Fruit fly (Drosophila melanogaster) whole organism, embryonic: Measurements from ENCODE around the gene trr.

Source experiments
- ATbp ChIP-seq: fragments of 200-800 bp; sonication (Bioruptor generic); optimal IDR thresholded peaks from 2 replicates; lab custom pipeline; 2017; ENCODE audit warnings: missing biosample characterization, mild to moderate bottlenecking, missing genetic modification characterization, missing genetic modification reagents
- Blimp-1 ChIP-seq: fragments of 200-800 bp; sonication (Bioruptor generic); optimal IDR thresholded peaks from 3 replicates; lab custom pipeline; 2018; ENCODE audit warnings: missing biosample characterization, missing genetic modification characterization, mild to moderate bottlenecking, moderate library complexity, missing genetic modification reagents
- Bteb2 ChIP-seq: fragments of 200-800 bp; sonication (Bioruptor generic); optimal IDR thresholded peaks from 2 replicates; lab custom pipeline; 2016; ENCODE audit warnings: missing biosample characterization, missing genetic modification characterization
- CG11695 ChIP-seq: fragments of 200-800 bp; sonication (Bioruptor generic); IDR thresholded peaks from 3 replicates; pipeline ENCODE4 v1.3.6; 2022; ENCODE audit warnings: missing biosample characterization, missing genetic modification characterization
- CG1233 ChIP-seq: fragments of 200-800 bp; sonication (Bioruptor generic); optimal IDR thresholded peaks from 4 replicates; lab custom pipeline; 2018; ENCODE audit warnings: missing biosample characterization, mild to moderate bottlenecking, missing genetic modification characterization
- CG12659 ChIP-seq: fragments of 200-800 bp; sonication (Bioruptor generic); optimal IDR thresholded peaks from 3 replicates; lab custom pipeline; 2017; ENCODE audit warnings: mild to moderate bottlenecking, missing biosample characterization, missing genetic modification reagents, missing genetic modification characterization
- CG14050 ChIP-seq: fragments of 200-800 bp; sonication (Bioruptor generic); IDR thresholded peaks from 3 replicates; pipeline ENCODE4 v1.3.6; 2022; ENCODE audit warnings: missing biosample characterization, missing genetic modification characterization
- CG15011 ChIP-seq: fragments of 200-800 bp; sonication (Bioruptor generic); optimal IDR thresholded peaks from 3 replicates; lab custom pipeline; 2018; ENCODE audit warnings: missing biosample characterization, mild to moderate bottlenecking, missing genetic modification characterization
- CG16863 ChIP-seq: fragments of 200-800 bp; sonication (Bioruptor generic); optimal IDR thresholded peaks from 3 replicates; lab custom pipeline; 2016; ENCODE audit warnings: missing biosample characterization, missing genetic modification characterization
- CG30020 ChIP-seq: fragments of 200-800 bp; optimal IDR thresholded peaks from 2 replicates; lab custom pipeline; 2019; ENCODE audit warnings: missing biosample characterization, mild to moderate bottlenecking, missing genetic modification characterization, moderate library complexity
- CG31365 ChIP-seq: fragments of 200-800 bp; sonication (Bioruptor generic); optimal IDR thresholded peaks from 2 replicates; lab custom pipeline; 2018; ENCODE audit warnings: missing biosample characterization, mild to moderate bottlenecking, missing genetic modification characterization
- CG32532 ChIP-seq: fragments of 200-800 bp; sonication (Bioruptor generic); IDR thresholded peaks from 2 replicates; pipeline ENCODE4 v1.3.6; 2022; ENCODE audit warnings: missing biosample characterization, missing genetic modification characterization
- CG3281 ChIP-seq: fragments of 200-800 bp; sonication (Bioruptor generic); optimal IDR thresholded peaks from 3 replicates; lab custom pipeline; 2017; ENCODE audit warnings: missing biosample characterization, mild to moderate bottlenecking, missing genetic modification characterization
- CG7556 ChIP-seq: fragments of 200-800 bp; sonication (Bioruptor generic); optimal IDR thresholded peaks from 2 replicates; lab custom pipeline; 2017; ENCODE audit warnings: missing biosample characterization, mild to moderate bottlenecking, missing genetic modification characterization
- CG7928 ChIP-seq: fragments of 200-800 bp; sonication (Bioruptor generic); optimal IDR thresholded peaks from 2 replicates; lab custom pipeline; 2017; ENCODE audit warnings: missing biosample characterization, mild to moderate bottlenecking, missing genetic modification characterization
- CG8290 ChIP-seq, 3 experiments: fragments of 200-800 bp; sonication (Bioruptor generic); optimal IDR thresholded peaks; 2 replicates each; lab custom pipeline; 2016 to 2019; ENCODE audit warnings: missing biosample characterization in 3 of 3, missing genetic modification characterization in 3 of 3, mild to moderate bottlenecking in 2 of 3, moderate library complexity in 1 of 3
- Dek ChIP-seq: fragments of 200-800 bp; sonication (Bioruptor generic); optimal IDR thresholded peaks from 3 replicates; lab custom pipeline; 2019; ENCODE audit warnings: missing biosample characterization, mild to moderate bottlenecking, missing genetic modification characterization, moderate library complexity
- E2f2 ChIP-seq: fragments of 200-800 bp; sonication (Bioruptor generic); IDR thresholded peaks from 2 replicates; pipeline ENCODE4 v1.3.6; 2022; ENCODE audit warnings: missing biosample characterization, missing genetic modification characterization
- HHEX ChIP-seq: fragments of 200-800 bp; sonication (Bioruptor generic); optimal IDR thresholded peaks from 3 replicates; lab custom pipeline; 2017; ENCODE audit warnings: missing biosample characterization, mild to moderate bottlenecking, missing genetic modification characterization, missing genetic modification reagents
- Jarid2 ChIP-seq: fragments of 200-800 bp; sonication (Bioruptor generic); optimal IDR thresholded peaks from 3 replicates; lab custom pipeline; 2017; ENCODE audit warnings: mild to moderate bottlenecking, missing biosample characterization, missing genetic modification reagents, missing genetic modification characterization
- Lim3 ChIP-seq: fragments of 200-800 bp; sonication (Bioruptor generic); IDR thresholded peaks from 2 replicates; pipeline ENCODE4 v1.3.6; 2022; ENCODE audit warnings: missing biosample characterization, missing genetic modification characterization
- Med ChIP-seq: fragments of 200-800 bp; sonication (Bioruptor generic); peaks from one replicate; lab custom pipeline; 2016; ENCODE audit warnings: missing biosample characterization, missing genetic modification characterization, mild to moderate bottlenecking, inconsistent platforms, moderate library complexity
- Nf-YA ChIP-seq: fragments of 200-800 bp; sonication (Bioruptor generic); IDR thresholded peaks from 2 replicates; pipeline ENCODE4 v1.3.6; 2022; ENCODE audit warnings: missing biosample characterization, missing genetic modification characterization
- abd-A ChIP-seq: fragments of 200-800 bp; sonication (Bioruptor generic); optimal IDR thresholded peaks from 3 replicates; lab custom pipeline; 2019; ENCODE audit warnings: missing biosample characterization, mild to moderate bottlenecking, missing genetic modification characterization, moderate library complexity
- ap ChIP-seq: fragments of 200-800 bp; sonication (Bioruptor generic); IDR thresholded peaks from 2 replicates; pipeline ENCODE4 v1.3.6; 2022; ENCODE audit warnings: missing biosample characterization, missing genetic modification characterization
- ato ChIP-seq: fragments of 200-800 bp; sonication (Bioruptor generic); IDR thresholded peaks from 2 replicates; pipeline ENCODE4 v1.3.6; 2022; ENCODE audit warnings: missing biosample characterization, missing genetic modification characterization; ENCODE audit not compliant: partially characterized antibody
- bbx ChIP-seq: fragments of 200-800 bp; sonication (Bioruptor generic); IDR thresholded peaks from 2 replicates; pipeline ENCODE4 v1.3.6; 2022; ENCODE audit warnings: missing biosample characterization, missing genetic modification characterization; ENCODE audit not compliant: partially characterized antibody
- bcd ChIP-seq: fragments of 200-800 bp; sonication (Bioruptor generic); optimal IDR thresholded peaks from 2 replicates; lab custom pipeline; 2017; ENCODE audit warnings: missing biosample characterization, mild to moderate bottlenecking, missing genetic modification characterization
- br ChIP-seq: fragments of >200 bp; optimal IDR thresholded peaks from 2 replicates; lab custom pipeline; 2017
- chinmo ChIP-seq: fragments of 200-800 bp; sonication (Bioruptor generic); IDR thresholded peaks from 4 replicates; pipeline ENCODE4 v1.3.6; 2022; ENCODE audit warnings: missing biosample characterization, missing genetic modification characterization; ENCODE audit not compliant: partially characterized antibody
- dm ChIP-seq: fragments of 200-800 bp; sonication (Bioruptor generic); optimal IDR thresholded peaks from 3 replicates; lab custom pipeline; 2016; ENCODE audit warnings: missing biosample characterization, missing genetic modification characterization
- fd3F ChIP-seq: fragments of 200-800 bp; sonication (Bioruptor generic); optimal IDR thresholded peaks from 2 replicates; lab custom pipeline; 2018; ENCODE audit warnings: missing biosample characterization, mild to moderate bottlenecking, missing genetic modification characterization, moderate library complexity
- gem ChIP-seq: fragments of 200-800 bp; sonication (Bioruptor generic); optimal IDR thresholded peaks from 2 replicates; lab custom pipeline; 2019; ENCODE audit warnings: missing biosample characterization, mild to moderate bottlenecking, missing genetic modification characterization, moderate library complexity
- grau ChIP-seq: fragments of 200-800 bp; optimal IDR thresholded peaks from 3 replicates; lab custom pipeline; 2019; ENCODE audit warnings: missing biosample characterization, mild to moderate bottlenecking, missing genetic modification characterization, moderate library complexity
- ind ChIP-seq: fragments of 200-800 bp; sonication (Bioruptor generic); optimal IDR thresholded peaks from 3 replicates; lab custom pipeline; 2016; ENCODE audit warnings: missing biosample characterization, missing genetic modification characterization
- jing ChIP-seq: fragments of 200-800 bp; sonication (Bioruptor generic); optimal IDR thresholded peaks from 2 replicates; lab custom pipeline; 2018; ENCODE audit warnings: missing biosample characterization, mild to moderate bottlenecking, missing genetic modification characterization
- ken ChIP-seq: fragments of 200-800 bp; sonication (Bioruptor generic); IDR thresholded peaks from 3 replicates; pipeline ENCODE4 v1.3.6; 2022; ENCODE audit warnings: missing biosample characterization, missing genetic modification characterization
- klu ChIP-seq: fragments of 200-800 bp; sonication (Bioruptor generic); IDR thresholded peaks from 2 replicates; pipeline ENCODE4 v1.3.6; 2022; ENCODE audit warnings: missing biosample characterization, missing genetic modification characterization
- lola ChIP-seq, 3 experiments: fragments of >200 bp in 2 of 3; fragments of 200-800 bp in 1 of 3; sonication (Bioruptor generic) in 1 of 3; optimal IDR thresholded peaks; 2 replicates each; lab custom pipeline; 2017 to 2019; ENCODE audit warnings: missing biosample characterization in 3 of 3, missing genetic modification characterization in 3 of 3, mild to moderate bottlenecking in 1 of 3, moderate library complexity in 1 of 3
- mirr ChIP-seq: fragments of 200-800 bp; sonication (Bioruptor generic); optimal IDR thresholded peaks from 3 replicates; lab custom pipeline; 2018; ENCODE audit warnings: missing biosample characterization, mild to moderate bottlenecking, missing genetic modification characterization
- nmo ChIP-seq: fragments of 200-800 bp; sonication (Bioruptor generic); optimal IDR thresholded peaks from 2 replicates; lab custom pipeline; 2018; ENCODE audit warnings: missing biosample characterization, mild to moderate bottlenecking, missing genetic modification characterization, moderate library complexity
- pho ChIP-seq: fragments of 200-800 bp; sonication (Bioruptor generic); optimal IDR thresholded peaks from 2 replicates; lab custom pipeline; 2016; ENCODE audit warnings: missing biosample characterization, missing genetic modification characterization
- pnt ChIP-seq: fragments of 200-800 bp; sonication (Bioruptor generic); optimal IDR thresholded peaks from 3 replicates; lab custom pipeline; 2016; ENCODE audit warnings: missing biosample characterization, missing genetic modification characterization
- sima ChIP-seq: fragments of 200-800 bp; sonication (Bioruptor generic); optimal IDR thresholded peaks from 2 replicates; lab custom pipeline; 2016; ENCODE audit warnings: missing biosample characterization, missing genetic modification characterization
- trh ChIP-seq: fragments of 200-800 bp; sonication (Bioruptor generic); optimal IDR thresholded peaks from 2 replicates; lab custom pipeline; 2016; ENCODE audit warnings: missing biosample characterization, missing genetic modification characterization
- tup ChIP-seq: fragments of 200-800 bp; sonication (Bioruptor generic); optimal IDR thresholded peaks from 2 replicates; lab custom pipeline; 2016; ENCODE audit warnings: missing biosample characterization, mild to moderate bottlenecking, missing genetic modification characterization, moderate library complexity
- unc-4 ChIP-seq: fragments of 200-800 bp; sonication (Bioruptor generic); IDR thresholded peaks from 2 replicates; pipeline ENCODE4 v1.3.6; 2022; ENCODE audit warnings: missing biosample characterization, missing genetic modification characterization; ENCODE audit not compliant: partially characterized antibody
- unpg ChIP-seq: fragments of 200-800 bp; sonication (Bioruptor generic); optimal IDR thresholded peaks from 3 replicates; lab custom pipeline; 2018; ENCODE audit warnings: missing biosample characterization, mild to moderate bottlenecking, missing genetic modification characterization, moderate library complexity
- wek ChIP-seq: fragments of 200-800 bp; sonication (Bioruptor generic); optimal IDR thresholded peaks from 3 replicates; lab custom pipeline; 2018; ENCODE audit warnings: missing biosample characterization, mild to moderate bottlenecking, missing genetic modification characterization, moderate library complexity
- zf30C ChIP-seq: fragments of 200-800 bp; sonication (Bioruptor generic); optimal IDR thresholded peaks from 3 replicates; lab custom pipeline; 2018; ENCODE audit warnings: missing biosample characterization, mild to moderate bottlenecking, missing genetic modification characterization

trr gene

dm6 chrX:1858867-1859266 lies 30.9 kb downstream of the trr start, which contains the start of gene Lamtor5 (continued):
- TF ChIP-seq gem (tag; lab: Kevin White, UChicago) (peak; percentile 68), HHEX (GFP tag; lab: Kevin White, UChicago) (peak; percentile 42), wek (no peak), Blimp-1 (GFP tag; lab: Kevin White, UChicago) (peak; percentile 20), CG7928 (no peak), Dek (peak; percentile 34), lola (GFP tag; optimal IDR thresholded peaks at IDR 0.05; lab: Kevin White, UChicago) (peak in 1 of 3 experiments; percentile 21), CG32532 (GFP tag; lab: Robert Waterston, UW) (peak; percentile 72), E2f2 (GFP tag; lab: Robert Waterston, UW) (peak; percentile 25; the same call in 1 of the 2 replicates), mirr (GFP tag; lab: Kevin White, UChicago) (no peak), zf30C (GFP tag; lab: Kevin White, UChicago) (no peak), unc-4 (no peak), grau (tag; lab: Kevin White, UChicago) (peak; percentile 55), CG7556 (GFP tag; lab: Kevin White, UChicago) (peak; percentile 26), Med (GFP tag; lab: Kevin White, UChicago) (peak; percentile 92), dm (GFP tag; lab: Kevin White, UChicago) (no peak), CG8290 (GFP tag; optimal IDR thresholded peaks at IDR 0.05; lab: Kevin White, UChicago) (no peak), CG8290 (tag; optimal IDR thresholded peaks at IDR 0.05; lab: Kevin White, UChicago) (peak in 1 of 2 experiments; percentile 54), ATbp (GFP tag; lab: Kevin White, UChicago) (peak; percentile 3), ato (GFP tag; lab: Robert Waterston, UW) (no peak; the same call in 1 of the 2 replicates), CG3281 (GFP tag; lab: Kevin White, UChicago) (peak; percentile 37), CG11695 (GFP tag; lab: Robert Waterston, UW) (peak; percentile 38; the same call in 1 of the 3 replicates), CG31365 (no peak), CG30020 (tag; lab: Kevin White, UChicago) (no peak), CG1233 (GFP tag; lab: Kevin White, UChicago) (no peak), tup (GFP tag; lab: Kevin White, UChicago) (no peak), CG14050 (GFP tag; lab: Robert Waterston, UW) (no peak), unpg (peak; percentile 53), CG12659 (GFP tag; lab: Kevin White, UChicago) (peak; percentile 61), jing (GFP tag; lab: Kevin White, UChicago) (no peak), nmo (GFP tag; lab: Kevin White, UChicago) (peak; percentile 34), ken (GFP tag; lab: Robert Waterston, UW) (no peak), Jarid2 (GFP tag; lab: Kevin White, UChicago) (no peak), chinmo (no peak), Bteb2 (GFP tag; lab: Kevin White, UChicago) (no peak), CG16863 (GFP tag; lab: Kevin White, UChicago) (peak; percentile 29), ind (GFP tag; lab: Kevin White, UChicago) (peak; percentile 23), br (lab: Kevin White, UChicago) (no peak), sima (GFP tag; lab: Kevin White, UChicago) (no peak), Lim3 (GFP tag; lab: Robert Waterston, UW) (no peak), CG15011 (no peak), Nf-YA (GFP tag; lab: Robert Waterston, UW) (no peak), abd-A (tag; lab: Kevin White, UChicago) (no peak), ap (no peak), klu (GFP tag; lab: Robert Waterston, UW) (peak; percentile 15; the same call in 1 of the 2 replicates), trh (GFP tag; lab: Kevin White, UChicago) (no peak), pho (GFP tag; lab: Kevin White, UChicago) (peak; percentile 9), fd3F (GFP tag; lab: Kevin White, UChicago) (no peak), bcd (peak; percentile 48), bbx (GFP tag; lab: Robert Waterston, UW) (0 out of 2 replicates have a peak, but pooled peaks have one; percentile 28), pnt (GFP tag; lab: Kevin White, UChicago) (no peak)
